Fruit fly (Drosophila melanogaster) whole organism, prepupa: Measurements from ENCODE around the gene CG11889.

Experiments
- CG10631 ChIP-seq: fragments of 200-800 bp; sonication (Bioruptor generic); optimal IDR thresholded peaks from 2 replicates; lab custom pipeline; 2016; ENCODE audit warnings: missing biosample characterization, missing genetic modification characterization
- CG10669 ChIP-seq: fragments of 200-800 bp; sonication (Bioruptor generic); optimal IDR thresholded peaks from 3 replicates; lab custom pipeline; 2018; ENCODE audit warnings: missing biosample characterization, mild to moderate bottlenecking, missing genetic modification characterization, moderate library complexity
- CG11294 ChIP-seq: fragments of 200-800 bp; sonication (Bioruptor generic); IDR thresholded peaks from 2 replicates; pipeline ENCODE4 v1.3.6; 2022; ENCODE audit warnings: missing biosample characterization, missing genetic modification characterization
- CG11762 ChIP-seq: fragments of 200-800 bp; sonication (Bioruptor generic); optimal IDR thresholded peaks from 3 replicates; lab custom pipeline; 2016; ENCODE audit warnings: missing biosample characterization, missing genetic modification characterization; ENCODE audit not compliant: insufficient read depth
- CG11902 ChIP-seq: fragments of 200-800 bp; sonication (Bioruptor generic); optimal IDR thresholded peaks from 3 replicates; lab custom pipeline; 2016; ENCODE audit warnings: missing biosample characterization, missing genetic modification characterization
- CG15336 ChIP-seq: fragments of 200-800 bp; sonication (Bioruptor generic); IDR thresholded peaks from 2 replicates; pipeline ENCODE4 v1.3.6; 2022; ENCODE audit warnings: missing biosample characterization, missing genetic modification characterization
- CG1621 ChIP-seq: fragments of 200-800 bp; sonication (Bioruptor generic); optimal IDR thresholded peaks from 3 replicates; lab custom pipeline; 2018; ENCODE audit warnings: missing biosample characterization, mild to moderate bottlenecking, missing genetic modification characterization
- CG3032 ChIP-seq: fragments of 200-800 bp; optimal IDR thresholded peaks from 2 replicates; lab custom pipeline; 2019; ENCODE audit warnings: missing biosample characterization, mild to moderate bottlenecking, missing genetic modification characterization, moderate library complexity
- CG31627 ChIP-seq: fragments of 200-800 bp; sonication (Bioruptor generic); optimal IDR thresholded peaks from 3 replicates; lab custom pipeline; 2016; ENCODE audit warnings: missing biosample characterization, missing genetic modification characterization
- CG34406 ChIP-seq: fragments of 200-800 bp; sonication (Bioruptor generic); optimal IDR thresholded peaks from 3 replicates; lab custom pipeline; 2016; ENCODE audit warnings: missing biosample characterization, missing genetic modification characterization
- CG3919 ChIP-seq: fragments of 200-800 bp; sonication (Bioruptor generic); optimal IDR thresholded peaks from 3 replicates; lab custom pipeline; 2016; ENCODE audit warnings: missing biosample characterization, missing genetic modification characterization
- CG4318 ChIP-seq: fragments of 200-800 bp; sonication (Bioruptor generic); optimal IDR thresholded peaks from 3 replicates; lab custom pipeline; 2017; ENCODE audit warnings: missing biosample characterization, mild to moderate bottlenecking, missing genetic modification characterization
- CG6163 ChIP-seq: fragments of 200-800 bp; sonication (Bioruptor generic); IDR thresholded peaks from 3 replicates; pipeline ENCODE4 v1.3.6; 2022; ENCODE audit warnings: missing biosample characterization, missing genetic modification characterization
- CG6276 ChIP-seq: fragments of 200-800 bp; sonication (Bioruptor generic); optimal IDR thresholded peaks from 2 replicates; lab custom pipeline; 2017; ENCODE audit warnings: missing biosample characterization, mild to moderate bottlenecking, missing genetic modification characterization
- CG6792 ChIP-seq: fragments of 200-800 bp; sonication (Bioruptor generic); optimal IDR thresholded peaks from 3 replicates; lab custom pipeline; 2016; ENCODE audit warnings: missing biosample characterization, missing genetic modification characterization
- CG6808 ChIP-seq: fragments of 200-800 bp; sonication (Bioruptor generic); optimal IDR thresholded peaks from 3 replicates; lab custom pipeline; 2017; ENCODE audit warnings: missing biosample characterization, missing genetic modification characterization, mild to moderate bottlenecking, moderate library complexity, missing genetic modification reagents
- CG6854 ChIP-seq: fragments of 200-800 bp; sonication (Bioruptor generic); optimal IDR thresholded peaks from 2 replicates; lab custom pipeline; 2017; ENCODE audit warnings: missing biosample characterization, mild to moderate bottlenecking, missing genetic modification characterization
- CG7368 ChIP-seq: fragments of 200-800 bp; sonication (Bioruptor generic); optimal IDR thresholded peaks from 3 replicates; lab custom pipeline; 2016; ENCODE audit warnings: missing biosample characterization, missing genetic modification characterization
- CG8119 ChIP-seq: fragments of 200-800 bp; sonication (Bioruptor generic); IDR thresholded peaks from 3 replicates; pipeline ENCODE4 v1.3.6; 2022; ENCODE audit warnings: missing biosample characterization, missing genetic modification characterization
- CG8319 ChIP-seq: fragments of 200-800 bp; sonication (Bioruptor generic); optimal IDR thresholded peaks from 3 replicates; lab custom pipeline; 2016; ENCODE audit warnings: missing biosample characterization, missing genetic modification characterization
- CG8632 ChIP-seq: fragments of 200-800 bp; sonication (Bioruptor generic); optimal IDR thresholded peaks from 3 replicates; lab custom pipeline; 2016; ENCODE audit warnings: missing biosample characterization, missing genetic modification characterization
- Eip78C ChIP-seq: fragments of 200-800 bp; sonication (Bioruptor generic); peaks from one replicate; lab custom pipeline; 2016; ENCODE audit warnings: missing biosample characterization, missing genetic modification characterization
- Eip93F ChIP-seq: fragments of 200-800 bp; sonication (Bioruptor generic); optimal IDR thresholded peaks from 2 replicates; lab custom pipeline; 2016; ENCODE audit warnings: missing biosample characterization, mild to moderate bottlenecking, missing genetic modification characterization
- Ets96B ChIP-seq: fragments of 200-800 bp; optimal IDR thresholded peaks from 2 replicates; lab custom pipeline; 2019; ENCODE audit warnings: missing biosample characterization, mild to moderate bottlenecking, missing genetic modification characterization, moderate library complexity
- Gug ChIP-seq: fragments of 200-800 bp; sonication (Bioruptor generic); IDR thresholded peaks from 2 replicates; pipeline ENCODE4 v1.3.6; 2022; ENCODE audit warnings: missing biosample characterization, missing genetic modification characterization
- Hr38 ChIP-seq: sonication (Bioruptor generic); optimal IDR thresholded peaks from 2 replicates; lab custom pipeline; 2016; ENCODE audit warnings: missing biosample characterization, missing genetic modification characterization
- Hr4 ChIP-seq: fragments of 200-800 bp; sonication (Bioruptor generic); optimal IDR thresholded peaks from 3 replicates; lab custom pipeline; 2016; ENCODE audit warnings: missing biosample characterization, missing genetic modification characterization
- Lpt ChIP-seq: fragments of 200-800 bp; sonication (Bioruptor generic); optimal IDR thresholded peaks from 3 replicates; lab custom pipeline; 2016; ENCODE audit warnings: missing biosample characterization, missing genetic modification characterization
- Met ChIP-seq: fragments of 200-800 bp; sonication (Bioruptor generic); optimal IDR thresholded peaks from 3 replicates; lab custom pipeline; 2016; ENCODE audit warnings: missing biosample characterization, missing genetic modification characterization
- OdsH ChIP-seq: fragments of 200-800 bp; sonication (Bioruptor generic); optimal IDR thresholded peaks from 3 replicates; lab custom pipeline; 2016; ENCODE audit warnings: missing biosample characterization, missing genetic modification characterization
- Smox ChIP-seq: fragments of 200-800 bp; sonication (Bioruptor generic); optimal IDR thresholded peaks from 3 replicates; lab custom pipeline; 2016; ENCODE audit warnings: missing biosample characterization, missing genetic modification characterization
- Sox14 ChIP-seq: fragments of 200-800 bp; sonication (Bioruptor generic); optimal IDR thresholded peaks from 3 replicates; lab custom pipeline; 2016; ENCODE audit warnings: missing biosample characterization, missing genetic modification characterization
- Sox15 ChIP-seq: fragments of 200-800 bp; sonication (Bioruptor generic); optimal IDR thresholded peaks from 3 replicates; lab custom pipeline; 2016; ENCODE audit warnings: missing biosample characterization, missing genetic modification characterization
- achi ChIP-seq: fragments of 200-800 bp; sonication (Bioruptor generic); optimal IDR thresholded peaks from 3 replicates; lab custom pipeline; 2016; ENCODE audit warnings: missing biosample characterization, missing genetic modification characterization
- acj6 ChIP-seq: fragments of 200-800 bp; sonication (Bioruptor generic); optimal IDR thresholded peaks from 3 replicates; lab custom pipeline; 2016; ENCODE audit warnings: missing biosample characterization, missing genetic modification characterization
- cyc ChIP-seq: fragments of 200-800 bp; sonication (Bioruptor generic); optimal IDR thresholded peaks from 3 replicates; lab custom pipeline; 2016; ENCODE audit warnings: missing biosample characterization, missing genetic modification characterization
- esn ChIP-seq: fragments of 200-800 bp; sonication (Bioruptor generic); optimal IDR thresholded peaks from 2 replicates; lab custom pipeline; 2016; ENCODE audit warnings: missing biosample characterization, mild to moderate bottlenecking, missing genetic modification characterization, moderate library complexity
- fd59A ChIP-seq: fragments of 200-800 bp; sonication (Bioruptor generic); optimal IDR thresholded peaks from 2 replicates; lab custom pipeline; 2017; ENCODE audit warnings: missing biosample characterization, mild to moderate bottlenecking, missing genetic modification characterization, missing genetic modification reagents
- fd85E ChIP-seq: fragments of 200-800 bp; sonication (Bioruptor generic); optimal IDR thresholded peaks from 3 replicates; lab custom pipeline; 2016; ENCODE audit warnings: missing biosample characterization, missing genetic modification characterization
- fkh ChIP-seq: fragments of 200-800 bp; sonication (Bioruptor generic); optimal IDR thresholded peaks from 3 replicates; lab custom pipeline; 2017; ENCODE audit warnings: missing biosample characterization, mild to moderate bottlenecking, missing genetic modification characterization, moderate library complexity
- lz ChIP-seq: fragments of 200-800 bp; sonication (Bioruptor generic); optimal IDR thresholded peaks from 3 replicates; lab custom pipeline; 2016; ENCODE audit warnings: missing biosample characterization, missing genetic modification characterization
- net ChIP-seq: fragments of 200-800 bp; sonication (Bioruptor generic); optimal IDR thresholded peaks from 3 replicates; lab custom pipeline; 2016; ENCODE audit warnings: missing biosample characterization, missing genetic modification characterization
- pdm3 ChIP-seq: fragments of 200-800 bp; sonication (Bioruptor generic); optimal IDR thresholded peaks from 3 replicates; lab custom pipeline; 2016; ENCODE audit warnings: missing biosample characterization, missing genetic modification characterization
- salr ChIP-seq, 2 experiments: fragments of 200-800 bp; sonication (Bioruptor generic); optimal IDR thresholded peaks; 3 replicates each; lab custom pipeline; 2016 to 2018; ENCODE audit warnings: missing biosample characterization in 2 of 2, missing genetic modification characterization in 2 of 2, mild to moderate bottlenecking in 1 of 2
- svp ChIP-seq: fragments of 200-800 bp; sonication (Bioruptor generic); peaks from one replicate; lab custom pipeline; 2016; ENCODE audit warnings: missing biosample characterization, missing genetic modification characterization
- topi ChIP-seq: fragments of 200-800 bp; sonication (Bioruptor generic); optimal IDR thresholded peaks from 3 replicates; lab custom pipeline; 2016; ENCODE audit warnings: missing biosample characterization, missing genetic modification characterization

Gene CG11889

dm6 chr3R:25258628-25259240, 11.3 kb upstream of the CG11889 start, which contains the start of gene CG11857 (continued):
- TF ChIP-seq CG6276 (GFP tag; lab: Kevin White, UChicago), result no peak
- peak; percentile 94 for TF ChIP-seq CG6792 (GFP tag; lab: Kevin White, UChicago)
- TF ChIP-seq CG3032 (tag; lab: Kevin White, UChicago), result peak; percentile 98
- TF ChIP-seq acj6, result peak; percentile 97
- peak; percentile 86 for TF ChIP-seq fkh
- peak; percentile 89 for TF ChIP-seq Lpt (GFP tag; lab: Kevin White, UChicago)
- peak; percentile 97 for TF ChIP-seq CG11294 (GFP tag; lab: Robert Waterston, UW)
- TF ChIP-seq CG8319 (GFP tag; lab: Kevin White, UChicago), result peak; percentile 93
- peak; percentile 98 for TF ChIP-seq Gug (GFP tag; lab: Robert Waterston, UW)
- TF ChIP-seq fd59A (GFP tag; lab: Kevin White, UChicago), result peak; percentile 91
- peak; percentile 94 for TF ChIP-seq CG10669 (GFP tag; lab: Kevin White, UChicago)
- peak; percentile 96 for TF ChIP-seq CG3919
- peak; percentile 98 for TF ChIP-seq CG10631 (GFP tag; lab: Kevin White, UChicago)
- peak; percentile 92 for TF ChIP-seq CG34406 (GFP tag; lab: Kevin White, UChicago)
- peak; percentile 97 for TF ChIP-seq topi (GFP tag; lab: Kevin White, UChicago)
- TF ChIP-seq CG8632 (GFP tag; lab: Kevin White, UChicago), result peak; percentile 92
- peak; percentile 94 for TF ChIP-seq Ets96B (tag; lab: Kevin White, UChicago)
- TF ChIP-seq svp (GFP tag; lab: Kevin White, UChicago), result peak; percentile 99
- TF ChIP-seq Eip78C (GFP tag; lab: Kevin White, UChicago), result peak; percentile 98
- peak; percentile 97 for TF ChIP-seq achi
- TF ChIP-seq Hr38 (GFP tag; lab: Kevin White, UChicago), result peak; percentile 82
- peak; percentile 97 for TF ChIP-seq Sox14 (GFP tag; lab: Kevin White, UChicago)
- TF ChIP-seq, all 60 proteins: peak for 52

- TF ChIP-seq Hr4 (GFP tag; lab: Kevin White, UChicago), result no peak
- TF ChIP-seq CG6808 (GFP tag; lab: Kevin White, UChicago), result no peak
Observed at dm6 chr3R:25260670-25261069, 9.3 kb upstream of the CG11889 start.

- TF ChIP-seq OdsH, result no peak
- peak; percentile 13 for TF ChIP-seq Sox15
- TF ChIP-seq CG3032 (tag; lab: Kevin White, UChicago), result peak; percentile 58
- TF ChIP-seq CG11762 (GFP tag; lab: Kevin White, UChicago), result no peak
- TF ChIP-seq CG4318 (GFP tag; lab: Kevin White, UChicago), result no peak
- TF ChIP-seq CG6854 (GFP tag; lab: Kevin White, UChicago), result no peak
- peak; percentile 6 for TF ChIP-seq Lpt (GFP tag; lab: Kevin White, UChicago)
- peak; percentile 44 for TF ChIP-seq CG1621
- TF ChIP-seq Ets96B (tag; lab: Kevin White, UChicago), result peak; percentile 53
- TF ChIP-seq CG10631 (GFP tag; lab: Kevin White, UChicago), result no peak
- TF ChIP-seq CG11902 (GFP tag; lab: Kevin White, UChicago), result no peak
- TF ChIP-seq CG8632 (GFP tag; lab: Kevin White, UChicago), result no peak
- peak; percentile 60 for TF ChIP-seq Eip93F (GFP tag; lab: Kevin White, UChicago)
- no peak for TF ChIP-seq Met (GFP tag; lab: Kevin White, UChicago)
- TF ChIP-seq CG8119 (GFP tag; lab: Robert Waterston, UW), result peak; percentile 44; the same call in 2 of the 3 replicates
- TF ChIP-seq net (GFP tag; lab: Kevin White, UChicago), result no peak
- TF ChIP-seq CG6792 (GFP tag; lab: Kevin White, UChicago), result no peak
- TF ChIP-seq Eip78C (GFP tag; lab: Kevin White, UChicago), result no peak
- no peak for TF ChIP-seq CG8319 (GFP tag; lab: Kevin White, UChicago)
- no peak for TF ChIP-seq Smox (GFP tag; lab: Kevin White, UChicago)
- TF ChIP-seq cyc (GFP tag; lab: Kevin White, UChicago), result no peak
- TF ChIP-seq Gug (GFP tag; lab: Robert Waterston, UW), result peak; percentile 65
- peak; percentile 73 for TF ChIP-seq CG31627 (GFP tag; lab: Kevin White, UChicago)
- peak; percentile 58; the same call in 1 of the 3 replicates for TF ChIP-seq CG6163 (GFP tag; lab: Robert Waterston, UW)
- TF ChIP-seq pdm3 (GFP tag; lab: Kevin White, UChicago), result no peak
- TF ChIP-seq lz (GFP tag; lab: Kevin White, UChicago), result peak; percentile 77
- TF ChIP-seq esn (GFP tag; lab: Kevin White, UChicago), result peak; percentile 78
- TF ChIP-seq fd59A (GFP tag; lab: Kevin White, UChicago), result no peak
- no peak for TF ChIP-seq salr (GFP tag; optimal IDR thresholded peaks at IDR 0.05; lab: Kevin White, UChicago)
- TF ChIP-seq Sox14 (GFP tag; lab: Kevin White, UChicago), result no peak
- TF ChIP-seq Hr38 (GFP tag; lab: Kevin White, UChicago), result no peak
- TF ChIP-seq fd85E, result no peak
- TF ChIP-seq CG6808 (GFP tag; lab: Kevin White, UChicago), result no peak
- 0 out of 2 replicates have a peak, but pooled peaks have one; percentile 43 for TF ChIP-seq CG15336 (GFP tag; lab: Robert Waterston, UW)
- no peak for TF ChIP-seq CG7368 (GFP tag; lab: Kevin White, UChicago)
Observed at dm6 chr3R:25262322-25262761, 7.7 kb upstream of the CG11889 start, which contains the start of the genes Kdsr and CG11858. Gene Kdsr (minus strand): TSS chr3R:25262498. Gene CG11858 (plus strand): TSS chr3R:25262741.
